Fruit fly (Drosophila melanogaster): ENCODE results near the gene CG15478.
A peak's percentile ranks its signal among the peaks of the same experiment; 100 is the strongest.

The CG15478 gene

dm6 chrX:7691221-7691914, 26.4 kb downstream of the CG15478 start (continued):
- TF ChIP-seq CG2889 (GFP tag; IDR thresholded peaks at IDR 0.05) (0 out of 3 replicates have a peak, but pooled peaks have one; percentile 28), CkIIα-i1 (GFP tag; IDR thresholded peaks at IDR 0.05) (no peak), esg (GFP tag; conservative IDR thresholded peaks at IDR 0.05) (peak; percentile 38; the same call in 1 of the 2 replicates), danr (GFP tag; IDR thresholded peaks at IDR 0.05) (peak; percentile 18; the same call in 1 of the 2 replicates), PHDP (tag; optimal IDR thresholded peaks at IDR 0.05) (peak; percentile 29), CG32532 (GFP tag; IDR thresholded peaks at IDR 0.05) (peak; percentile 81), CG10147 (GFP tag; optimal IDR thresholded peaks at IDR 0.05) (peak; percentile 37), lab (GFP tag; optimal IDR thresholded peaks at IDR 0.05) (peak; percentile 50), sc (optimal IDR thresholded peaks at IDR 0.05) (no peak), sc (GFP tag; optimal IDR thresholded peaks at IDR 0.05) (no peak), CG16813 (GFP tag; IDR thresholded peaks at IDR 0.05; ENCODE audit: partially characterized antibody) (no peak), Dfd (GFP tag; optimal IDR thresholded peaks at IDR 0.05) (no peak), CG11723 (GFP tag; optimal IDR thresholded peaks at IDR 0.05) (peak; percentile 31), CG7357 (GFP tag; IDR thresholded peaks at IDR 0.05) (peak; percentile 41; the same call in 1 of the 3 replicates), CG15011 (GFP tag; optimal IDR thresholded peaks at IDR 0.05) (peak; percentile 17), MTF-1 (GFP tag; optimal IDR thresholded peaks at IDR 0.05; ENCODE audit: borderline replicate concordance) (peak; percentile 13), Awh (GFP tag; IDR thresholded peaks at IDR 0.05) (peak; percentile 36; the same call in 1 of the 2 replicates), lmd (GFP tag; IDR thresholded peaks at IDR 0.05) (peak; percentile 58; the same call in 1 of the 2 replicates), crol (GFP tag; IDR thresholded peaks at IDR 0.05) (peak; percentile 65), btn (GFP tag; optimal IDR thresholded peaks at IDR 0.05) (no peak), CG17328 (GFP tag; IDR thresholded peaks at IDR 0.05) (0 out of 2 replicates have a peak, but pooled peaks have one; percentile 16), sens (GFP tag) (peak; percentile 63), slbo (GFP tag; IDR thresholded peaks at IDR 0.05) (peak; percentile 81), sob (GFP tag; IDR thresholded peaks at IDR 0.05) (peak; percentile 39; the same call in 1 of the 2 replicates), org-1 (GFP tag; optimal IDR thresholded peaks at IDR 0.05) (no peak), fd3F (GFP tag; optimal IDR thresholded peaks at IDR 0.05) (peak; percentile 38), ap (GFP tag; IDR thresholded peaks at IDR 0.05) (peak; percentile 21; the same call in 1 of the 2 replicates), CG1603 (tag; optimal IDR thresholded peaks at IDR 0.05) (peak; percentile 8), H2.0 (GFP tag; IDR thresholded peaks at IDR 0.05) (peak; percentile 66), CG9437 (GFP tag; optimal IDR thresholded peaks at IDR 0.05) (no peak), vvl (GFP tag; IDR thresholded peaks at IDR 0.05) (no peak), otp (GFP tag; IDR thresholded peaks at IDR 0.05) (0 out of 3 replicates have a peak, but pooled peaks have one; percentile 8), Fer3 (tag; optimal IDR thresholded peaks at IDR 0.05) (peak; percentile 56), grau (tag; optimal IDR thresholded peaks at IDR 0.05) (peak; percentile 89), B-H1 (GFP tag; IDR thresholded peaks at IDR 0.05) (peak; percentile 46), CG14014 (GFP tag; IDR thresholded peaks at IDR 0.05) (peak; percentile 71), CG4360 (GFP tag; IDR thresholded peaks at IDR 0.05) (peak; percentile 34; the same call in 1 of the 2 replicates), gro (GFP tag; optimal IDR thresholded peaks at IDR 0.05) (no peak), CG15514 (GFP tag; optimal IDR thresholded peaks at IDR 0.05) (peak; percentile 33), fu2 (GFP tag; optimal IDR thresholded peaks at IDR 0.05) (no peak), Ptx1 (GFP tag; IDR thresholded peaks at IDR 0.05) (peak; percentile 57), Lim3 (GFP tag; IDR thresholded peaks at IDR 0.05) (no peak), CG2129 (GFP tag; IDR thresholded peaks at IDR 0.05; ENCODE audit: partially characterized antibody) (no peak), Oli (tag; optimal IDR thresholded peaks at IDR 0.05) (peak; percentile 14), CG4730 (GFP tag; IDR thresholded peaks at IDR 0.05) (0 out of 2 replicates have a peak, but pooled peaks have one; percentile 4), HHEX (GFP tag; optimal IDR thresholded peaks at IDR 0.05) (peak; percentile 22), bowl (GFP tag; IDR thresholded peaks at IDR 0.05) (no peak), Dbx (GFP tag; IDR thresholded peaks at IDR 0.05) (peak; percentile 79), wor (GFP tag; IDR thresholded peaks at IDR 0.05) (no peak), cwo (GFP tag; optimal IDR thresholded peaks at IDR 0.05) (peak; percentile 5)

Measured in whole organism, embryonic.